Fruit fly (Drosophila melanogaster) whole organism, embryonic: ENCODE measurements around the gene gcm.

Source experiments
- ATbp ChIP-seq: fragments of 200-800 bp; sonication (Bioruptor generic); optimal IDR thresholded peaks from 2 replicates; lab custom pipeline; 2017; ENCODE audit warnings: missing biosample characterization, mild to moderate bottlenecking, missing genetic modification characterization, missing genetic modification reagents
- Abd-B ChIP-seq: fragments of 200-800 bp; sonication (Bioruptor generic); optimal IDR thresholded peaks from 2 replicates; lab custom pipeline; 2018; ENCODE audit warnings: missing biosample characterization, mild to moderate bottlenecking, missing genetic modification characterization, moderate library complexity
- Atf6 ChIP-seq: fragments of 200-800 bp; sonication (Bioruptor generic); IDR thresholded peaks from 2 replicates; pipeline ENCODE4 v1.3.6; 2022; ENCODE audit warnings: missing biosample characterization, missing genetic modification characterization
- B-H2 ChIP-seq: fragments of 200-800 bp; sonication (Bioruptor generic); optimal IDR thresholded peaks from 2 replicates; lab custom pipeline; 2018; ENCODE audit warnings: missing biosample characterization, mild to moderate bottlenecking, missing genetic modification characterization
- Bgb ChIP-seq: fragments of 200-800 bp; sonication (Bioruptor generic); IDR thresholded peaks from 2 replicates; pipeline ENCODE4 v1.3.6; 2022; ENCODE audit warnings: missing biosample characterization, missing genetic modification characterization; ENCODE audit not compliant: partially characterized antibody
- CG10321 ChIP-seq: fragments of 200-800 bp; sonication (Bioruptor generic); IDR thresholded peaks from 2 replicates; pipeline ENCODE4 v1.3.6; 2022; ENCODE audit warnings: missing biosample characterization, missing genetic modification characterization
- CG11560 ChIP-seq: fragments of 200-800 bp; sonication (Bioruptor generic); IDR thresholded peaks from 3 replicates; pipeline ENCODE4 v1.3.6; 2022; ENCODE audit warnings: missing biosample characterization, missing genetic modification characterization
- CG12391 ChIP-seq: fragments of 200-800 bp; sonication (Bioruptor generic); optimal IDR thresholded peaks from 3 replicates; lab custom pipeline; 2018; ENCODE audit warnings: missing biosample characterization, mild to moderate bottlenecking, missing genetic modification characterization, moderate library complexity
- CG14441 ChIP-seq: fragments of 200-800 bp; sonication (Bioruptor generic); IDR thresholded peaks from 2 replicates; pipeline ENCODE4 v1.3.6; 2022; ENCODE audit warnings: missing biosample characterization, missing genetic modification characterization
- CG15269 ChIP-seq: fragments of 200-800 bp; sonication (Bioruptor generic); optimal IDR thresholded peaks from 2 replicates; lab custom pipeline; 2018; ENCODE audit warnings: missing biosample characterization, mild to moderate bottlenecking, missing genetic modification characterization, moderate library complexity
- CG17829 ChIP-seq: fragments of 200-800 bp; optimal IDR thresholded peaks from 2 replicates; lab custom pipeline; 2019; ENCODE audit warnings: missing biosample characterization, mild to moderate bottlenecking, missing genetic modification characterization, moderate library complexity
- CG18599 ChIP-seq: fragments of 200-800 bp; sonication (Bioruptor generic); optimal IDR thresholded peaks from 3 replicates; lab custom pipeline; 2017; ENCODE audit warnings: missing biosample characterization, missing genetic modification characterization, mild to moderate bottlenecking, moderate library complexity, missing genetic modification reagents
- CG2678 ChIP-seq: fragments of 200-800 bp; sonication (Bioruptor generic); optimal IDR thresholded peaks from 3 replicates; lab custom pipeline; 2019; ENCODE audit warnings: missing biosample characterization, mild to moderate bottlenecking, missing genetic modification characterization, moderate library complexity
- CG3065 ChIP-seq: fragments of 200-800 bp; sonication (Bioruptor generic); optimal IDR thresholded peaks from 2 replicates; lab custom pipeline; 2016; ENCODE audit warnings: missing biosample characterization, missing genetic modification characterization
- CG8290 ChIP-seq, 3 experiments: fragments of 200-800 bp; sonication (Bioruptor generic); optimal IDR thresholded peaks; 2 replicates each; lab custom pipeline; 2016 to 2019; ENCODE audit warnings: missing biosample characterization in 3 of 3, missing genetic modification characterization in 3 of 3, mild to moderate bottlenecking in 2 of 3, moderate library complexity in 1 of 3
- CG8944 ChIP-seq: fragments of 200-800 bp; sonication (Bioruptor generic); optimal IDR thresholded peaks from 3 replicates; lab custom pipeline; 2016; ENCODE audit warnings: missing biosample characterization, missing genetic modification characterization
- CG9609 ChIP-seq: fragments of 200-800 bp; sonication (Bioruptor generic); optimal IDR thresholded peaks from 3 replicates; lab custom pipeline; 2016; ENCODE audit warnings: missing biosample characterization, missing genetic modification characterization
- Chrac-16 ChIP-seq: fragments of 200-800 bp; sonication (Bioruptor generic); optimal IDR thresholded peaks from 3 replicates; lab custom pipeline; 2016; ENCODE audit warnings: missing biosample characterization, missing genetic modification characterization
- Dfd ChIP-seq, 2 experiments: fragments of >200 bp; optimal IDR thresholded peaks; 2 replicates each; lab custom pipeline; 2017; ENCODE audit warnings: missing biosample characterization in 2 of 2, missing genetic modification characterization in 2 of 2
- Hmr ChIP-seq: fragments of 200-800 bp; sonication (Bioruptor generic); optimal IDR thresholded peaks from 3 replicates; lab custom pipeline; 2017; ENCODE audit warnings: mild to moderate bottlenecking, missing biosample characterization, missing genetic modification reagents, missing genetic modification characterization
- Hr3 ChIP-seq: fragments of 200-800 bp; sonication (Bioruptor generic); optimal IDR thresholded peaks from 3 replicates; lab custom pipeline; 2016; ENCODE audit warnings: missing biosample characterization, missing genetic modification characterization
- Hr39 ChIP-seq: fragments of >200 bp; optimal IDR thresholded peaks from 2 replicates; lab custom pipeline; 2017
- Lim3 ChIP-seq: fragments of 200-800 bp; sonication (Bioruptor generic); IDR thresholded peaks from 2 replicates; pipeline ENCODE4 v1.3.6; 2022; ENCODE audit warnings: missing biosample characterization, missing genetic modification characterization
- MTF-1 ChIP-seq: fragments of 200-800 bp; sonication (Bioruptor generic); optimal IDR thresholded peaks from 2 replicates; lab custom pipeline; 2018; ENCODE audit warnings: missing biosample characterization, mild to moderate bottlenecking, missing genetic modification characterization, borderline replicate concordance
- Mad ChIP-seq: fragments of 200-800 bp; sonication (Bioruptor generic); optimal IDR thresholded peaks from 2 replicates; lab custom pipeline; 2016; ENCODE audit warnings: missing biosample characterization, missing genetic modification characterization
- NFAT ChIP-seq: fragments of 200-800 bp; sonication (Bioruptor generic); IDR thresholded peaks from 2 replicates; pipeline ENCODE4 v1.3.6; 2022; ENCODE audit warnings: missing biosample characterization, missing genetic modification characterization
- Neu2 ChIP-seq: fragments of 200-800 bp; sonication (Bioruptor generic); optimal IDR thresholded peaks from 3 replicates; lab custom pipeline; 2016; ENCODE audit warnings: missing biosample characterization, missing genetic modification characterization, borderline replicate concordance
- Side ChIP-seq: fragments of 200-800 bp; sonication (Bioruptor generic); optimal IDR thresholded peaks from 2 replicates; lab custom pipeline; 2016; ENCODE audit warnings: missing biosample characterization, missing genetic modification characterization
- Usf ChIP-seq: fragments of 200-800 bp; sonication (Bioruptor generic); optimal IDR thresholded peaks from 2 replicates; lab custom pipeline; 2017; ENCODE audit warnings: missing genotype, missing biosample characterization, missing genetic modification characterization
- ab ChIP-seq: fragments of 200-800 bp; sonication (Bioruptor generic); optimal IDR thresholded peaks from 2 replicates; lab custom pipeline; 2016; ENCODE audit warnings: missing biosample characterization, missing genetic modification characterization
- br ChIP-seq: fragments of >200 bp; optimal IDR thresholded peaks from 2 replicates; lab custom pipeline; 2017
- cg ChIP-seq: fragments of 200-800 bp; sonication (Bioruptor generic); optimal IDR thresholded peaks from 3 replicates; lab custom pipeline; 2019; ENCODE audit warnings: missing biosample characterization, mild to moderate bottlenecking, missing genetic modification characterization, moderate library complexity
- ci ChIP-seq: fragments of 200-800 bp; sonication (Bioruptor generic); IDR thresholded peaks from 3 replicates; pipeline ENCODE4 v1.3.6; 2022; ENCODE audit warnings: missing biosample characterization, missing genetic modification characterization
- exex ChIP-seq: fragments of 200-800 bp; sonication (Bioruptor generic); optimal IDR thresholded peaks from 4 replicates; lab custom pipeline; 2018; ENCODE audit warnings: missing biosample characterization, mild to moderate bottlenecking, missing genetic modification characterization, moderate library complexity
- fu2 ChIP-seq: fragments of 200-800 bp; sonication (Bioruptor generic); optimal IDR thresholded peaks from 2 replicates; lab custom pipeline; 2016; ENCODE audit warnings: missing biosample characterization, missing genetic modification characterization
- gfzf ChIP-seq: fragments of 200-800 bp; sonication (Bioruptor generic); optimal IDR thresholded peaks from 2 replicates; lab custom pipeline; 2016; ENCODE audit warnings: missing biosample characterization, mild to moderate bottlenecking, missing genetic modification characterization, moderate library complexity
- hkb ChIP-seq, 2 experiments: fragments of 200-800 bp in 1 of 2; fragments of >200 bp in 1 of 2; sonication (Bioruptor generic) in 1 of 2; IDR thresholded peaks in 1 of 2; optimal IDR thresholded peaks in 1 of 2; 2 replicates each; pipeline versions ENCODE4 v1.3.6 to Lab custom; 2017 to 2022; ENCODE audit warnings: missing biosample characterization in 1 of 2, missing genetic modification characterization in 1 of 2
- inv ChIP-seq: fragments of 200-800 bp; sonication (Bioruptor generic); IDR thresholded peaks from 2 replicates; pipeline ENCODE4 v1.3.6; 2022; ENCODE audit warnings: missing biosample characterization, missing genetic modification characterization; ENCODE audit not compliant: partially characterized antibody
- ken ChIP-seq: fragments of 200-800 bp; sonication (Bioruptor generic); IDR thresholded peaks from 3 replicates; pipeline ENCODE4 v1.3.6; 2022; ENCODE audit warnings: missing biosample characterization, missing genetic modification characterization
- kni ChIP-seq: fragments of 200-800 bp; sonication (Bioruptor generic); optimal IDR thresholded peaks from 3 replicates; lab custom pipeline; 2017; ENCODE audit warnings: mild to moderate bottlenecking, missing biosample characterization, missing genetic modification reagents, missing genetic modification characterization
- lilli ChIP-seq: fragments of 200-800 bp; sonication (Bioruptor generic); optimal IDR thresholded peaks from 3 replicates; lab custom pipeline; 2016; ENCODE audit warnings: missing biosample characterization, missing genetic modification characterization
- lmd ChIP-seq: fragments of 200-800 bp; sonication (Bioruptor generic); IDR thresholded peaks from 2 replicates; pipeline ENCODE4 v1.3.6; 2022; ENCODE audit warnings: missing biosample characterization, missing genetic modification characterization
- lola ChIP-seq, 3 experiments: fragments of >200 bp in 2 of 3; fragments of 200-800 bp in 1 of 3; sonication (Bioruptor generic) in 1 of 3; optimal IDR thresholded peaks; 2 replicates each; lab custom pipeline; 2017 to 2019; ENCODE audit warnings: missing biosample characterization in 3 of 3, missing genetic modification characterization in 3 of 3, mild to moderate bottlenecking in 1 of 3, moderate library complexity in 1 of 3
- nerfin-1 ChIP-seq: fragments of 200-800 bp; sonication (Bioruptor generic); optimal IDR thresholded peaks from 3 replicates; lab custom pipeline; 2019; ENCODE audit warnings: missing biosample characterization, mild to moderate bottlenecking, missing genetic modification characterization, moderate library complexity
- nerfin-2 ChIP-seq: fragments of 200-800 bp; sonication (Bioruptor generic); IDR thresholded peaks from 2 replicates; pipeline ENCODE4 v1.3.6; 2022; ENCODE audit warnings: missing biosample characterization, missing genetic modification characterization; ENCODE audit not compliant: partially characterized antibody
- sqz ChIP-seq: fragments of 200-800 bp; sonication (Bioruptor generic); optimal IDR thresholded peaks from 3 replicates; lab custom pipeline; 2018; ENCODE audit warnings: missing biosample characterization, mild to moderate bottlenecking, missing genetic modification characterization
- tna ChIP-seq: fragments of 200-800 bp; sonication (Bioruptor generic); IDR thresholded peaks from 2 replicates; pipeline ENCODE4 v1.3.6; 2022; ENCODE audit warnings: missing biosample characterization, missing genetic modification characterization; ENCODE audit not compliant: partially characterized antibody

gcm gene

DNA sequence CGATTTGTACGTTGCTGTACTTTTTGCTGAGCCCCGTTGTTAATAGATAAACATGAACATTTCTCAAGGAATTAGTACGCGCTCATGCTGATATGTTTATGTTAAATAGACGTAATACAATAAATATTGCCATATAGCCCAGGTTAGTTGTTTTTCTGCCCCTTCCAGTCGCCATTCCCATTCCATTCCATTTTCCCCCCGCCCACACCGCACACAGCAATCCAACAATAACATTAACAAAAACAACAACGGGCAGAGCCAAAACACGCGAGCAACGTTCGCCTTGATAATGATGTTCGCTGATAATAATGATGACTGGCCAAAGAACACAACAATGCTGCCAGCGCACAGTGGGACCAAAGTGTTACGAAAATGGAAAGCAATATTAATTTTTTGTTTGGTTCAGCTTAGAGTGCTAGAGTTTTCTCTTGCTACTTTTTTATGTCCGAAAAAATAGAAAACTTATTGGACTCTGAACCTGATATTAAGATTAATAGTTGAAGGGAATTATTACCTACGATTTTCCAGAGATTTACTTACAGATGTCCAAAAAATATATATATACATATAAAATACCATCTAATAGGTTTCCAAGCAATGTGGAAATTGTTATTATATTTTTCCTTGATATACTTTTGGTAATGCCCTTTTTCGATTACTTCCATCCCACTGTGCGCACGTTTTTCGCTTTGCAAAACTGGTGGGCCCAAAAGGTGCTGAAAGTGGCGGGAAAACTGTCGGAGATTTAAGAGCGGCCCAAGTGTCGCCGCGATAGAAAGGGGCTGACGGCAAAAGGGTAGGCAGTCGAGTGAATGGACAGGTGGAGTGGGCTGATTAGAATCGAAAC, 11.7 kb downstream of the gcm start (continued):
- TF ChIP-seq nerfin-1 (tag; lab: Kevin White, UChicago) (peak; percentile 90), fu2 (peak; percentile 64), cg (GFP tag; lab: Kevin White, UChicago) (no peak), Atf6 (GFP tag; lab: Robert Waterston, UW) (peak; percentile 95), kni (peak; percentile 42), Usf (GFP tag; lab: Kevin White, UChicago) (peak; percentile 94), Lim3 (GFP tag; lab: Robert Waterston, UW) (peak; percentile 44; the same call in 1 of the 2 replicates), CG9609 (GFP tag; lab: Kevin White, UChicago) (peak; percentile 72), nerfin-2 (GFP tag; lab: Robert Waterston, UW) (no peak), CG10321 (GFP tag; lab: Robert Waterston, UW) (no peak; the same call in 1 of the 2 replicates), sqz (GFP tag; lab: Kevin White, UChicago) (peak; percentile 95), CG15269 (tag; lab: Kevin White, UChicago) (peak; percentile 98), ab (GFP tag; lab: Kevin White, UChicago) (peak; percentile 17), NFAT (GFP tag; lab: Robert Waterston, UW) (peak; percentile 69), CG18599 (GFP tag; lab: Kevin White, UChicago) (peak; percentile 98), Abd-B (GFP tag; lab: Kevin White, UChicago) (peak; percentile 96), CG2678 (peak; percentile 99), Mad (peak; percentile 84), Bgb (GFP tag; lab: Robert Waterston, UW) (no peak; the same call in 1 of the 2 replicates), Side (GFP tag; lab: Kevin White, UChicago) (peak; percentile 79), CG8944 (GFP tag; lab: Kevin White, UChicago) (peak; percentile 73), Chrac-16 (GFP tag; lab: Kevin White, UChicago) (peak; percentile 95), B-H2 (peak; percentile 91), Hmr (GFP tag; lab: Kevin White, UChicago) (peak; percentile 98), ATbp (GFP tag; lab: Kevin White, UChicago) (peak; percentile 93), tna (GFP tag; lab: Robert Waterston, UW) (0 out of 2 replicates have a peak, but pooled peaks have one; percentile 22), hkb (optimal IDR thresholded peaks at IDR 0.05; lab: Kevin White, UChicago) (no peak), hkb (GFP tag; IDR thresholded peaks at IDR 0.05; lab: Robert Waterston, UW) (peak; percentile 95), lilli (GFP tag; lab: Kevin White, UChicago) (peak; percentile 95), CG17829 (tag; lab: Kevin White, UChicago) (peak; percentile 96), gfzf (GFP tag; lab: Kevin White, UChicago) (no peak), Hr3 (GFP tag; lab: Kevin White, UChicago) (peak; percentile 95), lola (GFP tag; optimal IDR thresholded peaks at IDR 0.05; lab: Kevin White, UChicago) (peak in 1 of 3 experiments; percentile 95), exex (tag; lab: Kevin White, UChicago) (peak; percentile 84), Hr39 (lab: Kevin White, UChicago) (no peak), ci (GFP tag; lab: Robert Waterston, UW) (peak; percentile 81), ken (peak; percentile 71; the same call in 2 of the 3 replicates), Dfd (GFP tag; optimal IDR thresholded peaks at IDR 0.05; lab: Kevin White, UChicago) (peak in 1 of 2 experiments; percentile 89), lmd (GFP tag; lab: Robert Waterston, UW) (peak; percentile 93), CG14441 (GFP tag; lab: Robert Waterston, UW) (peak; percentile 89), inv (GFP tag; lab: Robert Waterston, UW) (peak; percentile 47), CG8290 (GFP tag; optimal IDR thresholded peaks at IDR 0.05; lab: Kevin White, UChicago) (peak; percentile 92), CG8290 (tag; optimal IDR thresholded peaks at IDR 0.05; lab: Kevin White, UChicago) (peak; percentile 59 to 76), CG3065 (GFP tag; lab: Kevin White, UChicago) (peak; percentile 78), CG12391 (tag; lab: Kevin White, UChicago) (peak; percentile 97), CG11560 (tag; lab: Robert Waterston, UW) (peak; percentile 81), br (lab: Kevin White, UChicago) (no peak), Neu2 (GFP tag; lab: Kevin White, UChicago) (no peak), MTF-1 (GFP tag; lab: Kevin White, UChicago) (peak; percentile 85)
